Fruit fly (Drosophila melanogaster): Measurements from ENCODE around the gene CG13287.

CG13287 gene

dm6 chr3L:5923646-5924122, 41.6 kb downstream of the CG13287 start, which contains the start of gene CG33523 (continued):
- TF ChIP-seq CG9932 (GFP tag; IDR thresholded peaks at IDR 0.05) (peak; percentile 38; the same call in 1 of the 2 replicates), sr (GFP tag; IDR thresholded peaks at IDR 0.05) (0 out of 3 replicates have a peak, but pooled peaks have one; percentile 2), ap (GFP tag; IDR thresholded peaks at IDR 0.05) (no peak), pho (GFP tag; optimal IDR thresholded peaks at IDR 0.05) (no peak), CG15696 (tag; optimal IDR thresholded peaks at IDR 0.05) (no peak), Aef1 (GFP tag; IDR thresholded peaks at IDR 0.05) (no peak), CG7372 (GFP tag; IDR thresholded peaks at IDR 0.05) (no peak), CG13296 (GFP tag; optimal IDR thresholded peaks at IDR 0.05) (peak; percentile 1), corto (GFP tag; optimal IDR thresholded peaks at IDR 0.05) (no peak), mirr (GFP tag; optimal IDR thresholded peaks at IDR 0.05) (peak; percentile 66), HmgZ (tag; optimal IDR thresholded peaks at IDR 0.05) (peak; percentile 27), vvl (GFP tag; IDR thresholded peaks at IDR 0.05) (peak; percentile 54; the same call in 1 of the 2 replicates), bowl (GFP tag; IDR thresholded peaks at IDR 0.05) (no peak), CG10147 (GFP tag; optimal IDR thresholded peaks at IDR 0.05) (no peak), CG10959 (GFP tag; IDR thresholded peaks at IDR 0.05) (no peak), sob (GFP tag; IDR thresholded peaks at IDR 0.05) (no peak; the same call in 1 of the 2 replicates), CG5245 (GFP tag; optimal IDR thresholded peaks at IDR 0.05) (no peak), org-1 (GFP tag; optimal IDR thresholded peaks at IDR 0.05) (no peak), Blimp-1 (GFP tag; optimal IDR thresholded peaks at IDR 0.05) (peak; percentile 19), croc (GFP tag; conservative IDR thresholded peaks at IDR 0.05) (no peak), Med (GFP tag) (peak; percentile 76), Dip2 (GFP tag; IDR thresholded peaks at IDR 0.05) (no peak), CG3065 (GFP tag; optimal IDR thresholded peaks at IDR 0.05) (no peak), ftz-f1 (GFP tag; optimal IDR thresholded peaks at IDR 0.05) (peak; percentile 62), ham (GFP tag; IDR thresholded peaks at IDR 0.05) (no peak), CG18619 (GFP tag; optimal IDR thresholded peaks at IDR 0.05) (no peak), kni (GFP tag; optimal IDR thresholded peaks at IDR 0.05) (peak; percentile 80), emc (GFP tag; optimal IDR thresholded peaks at IDR 0.05) (no peak), Jarid2 (GFP tag; optimal IDR thresholded peaks at IDR 0.05) (peak; percentile 58), CG7963 (GFP tag; IDR thresholded peaks at IDR 0.05; ENCODE audit: partially characterized antibody) (no peak), CG4424 (GFP tag; optimal IDR thresholded peaks at IDR 0.05) (no peak), CG7928 (GFP tag; optimal IDR thresholded peaks at IDR 0.05) (no peak), HLHmδ (GFP tag; optimal IDR thresholded peaks at IDR 0.05) (no peak), sna (GFP tag; IDR thresholded peaks at IDR 0.05; ENCODE audit: partially characterized antibody) (no peak), pita (GFP tag; optimal IDR thresholded peaks at IDR 0.05) (no peak), fru (optimal IDR thresholded peaks at IDR 0.05) (no peak), Hmx (GFP tag; optimal IDR thresholded peaks at IDR 0.05) (no peak), CG9215 (GFP tag; IDR thresholded peaks at IDR 0.05) (no peak), CG8478 (optimal IDR thresholded peaks at IDR 0.05) (no peak), chm (GFP tag; IDR thresholded peaks at IDR 0.05) (0 out of 2 replicates have a peak, but pooled peaks have one; percentile 36), crol (GFP tag; IDR thresholded peaks at IDR 0.05) (peak; percentile 62; the same call in 1 of the 2 replicates), insv (GFP tag; optimal IDR thresholded peaks at IDR 0.05) (no peak), NFAT (GFP tag; IDR thresholded peaks at IDR 0.05) (no peak), CG2199 (GFP tag; IDR thresholded peaks at IDR 0.05) (no peak), CTCF (GFP tag; optimal IDR thresholded peaks at IDR 0.05) (no peak), amos (GFP tag; IDR thresholded peaks at IDR 0.05; ENCODE audit: partially characterized antibody) (peak; percentile 16; the same call in 1 of the 2 replicates), disco-r (GFP tag; optimal IDR thresholded peaks at IDR 0.05) (no peak), bigmax (GFP tag; optimal IDR thresholded peaks at IDR 0.05) (no peak), h (optimal IDR thresholded peaks at IDR 0.05) (no peak), ttk (GFP tag; IDR thresholded peaks at IDR 0.05) (no peak), schlank (tag; optimal IDR thresholded peaks at IDR 0.05) (no peak), GATAe (GFP tag; conservative IDR thresholded peaks at IDR 0.05) (peak; percentile 94), BEAF-32 (GFP tag; optimal IDR thresholded peaks at IDR 0.05) (no peak)

All from whole organism, embryonic.